Fruit fly (Drosophila melanogaster): ENCODE data around the gene ro.

DNA sequence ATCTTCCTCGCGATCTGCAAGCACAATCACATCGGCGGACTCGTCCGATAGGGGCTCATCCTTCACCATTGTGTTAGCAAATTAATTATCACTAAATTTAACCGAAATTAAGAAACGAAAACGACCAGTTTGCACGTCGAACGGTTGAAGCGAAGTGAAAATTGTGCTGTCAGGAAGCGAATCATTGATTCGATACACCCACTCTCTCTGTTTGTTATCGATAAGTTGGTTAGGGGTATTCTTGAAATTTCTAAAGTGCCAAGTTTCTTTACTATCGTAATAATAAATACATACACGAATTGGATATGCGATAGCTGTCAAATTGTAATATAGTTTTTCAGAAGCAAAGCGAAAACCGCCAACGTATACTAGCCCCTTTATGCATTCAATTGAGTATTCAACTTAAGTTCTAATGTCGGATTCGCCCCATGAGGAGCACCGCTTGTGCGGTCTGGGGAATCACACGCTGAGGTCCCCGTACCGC is 5.4 kb downstream of the ro start, which contains the start of gene Rb97D:
- TF ChIP-seq CG8478 (optimal IDR thresholded peaks at IDR 0.05), result no peak
- no peak for TF ChIP-seq CTCF (optimal IDR thresholded peaks at IDR 0.05)

Data from S2 (cell line).